Fruit fly (Drosophila melanogaster) whole organism: Measurements from ENCODE around the gene CG5888.

Experiments used
- CG8478 ChIP-seq: fragments of >200 bp; optimal IDR thresholded peaks from 2 replicates; lab custom pipeline; 2018; ENCODE audit warnings: inconsistent platforms
- EcR ChIP-seq, 2 experiments: fragments of >200 bp; optimal IDR thresholded peaks; 2 replicates each; lab custom pipeline; 2017; ENCODE audit warnings: missing biosample characterization in 2 of 2, missing genetic modification characterization in 2 of 2, missing genetic modification reagents in 2 of 2
- pan ChIP-seq: fragments of >200 bp; optimal IDR thresholded peaks from 2 replicates; lab custom pipeline; 2017
- psq ChIP-seq: fragments of >200 bp; optimal IDR thresholded peaks from 2 replicates; lab custom pipeline; 2017
- usp ChIP-seq: fragments of >200 bp; optimal IDR thresholded peaks from 2 replicates; lab custom pipeline; 2017; ENCODE audit warnings: missing biosample characterization, missing genetic modification characterization, mixed read lengths

DNA sequence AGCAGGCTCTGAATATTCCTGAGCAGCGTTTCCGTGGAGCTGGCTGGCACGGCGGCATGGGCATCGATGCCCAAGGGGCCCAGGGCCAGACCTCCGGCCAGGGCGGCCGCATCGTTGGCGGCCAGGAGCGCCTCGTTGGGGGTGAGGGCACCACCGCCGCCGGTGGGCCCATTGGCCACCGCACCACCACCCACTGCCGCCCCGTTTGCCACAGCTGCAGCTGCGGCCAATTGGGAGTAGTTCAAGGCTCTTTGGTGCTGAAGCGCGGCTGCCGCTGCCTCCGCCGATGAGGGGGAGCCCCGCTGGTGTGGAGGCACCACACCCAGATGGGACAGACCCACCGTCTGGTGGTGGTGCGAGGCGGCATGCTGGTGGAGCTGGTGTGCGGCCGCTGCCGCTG, 23.9 kb upstream of the CG5888 start:
- TF ChIP-seq pan (lab: Kevin White, UChicago) (no peak), psq (no peak), EcR (GFP tag; optimal IDR thresholded peaks at IDR 0.05; lab: Kevin White, UChicago) (no peak), usp (GFP tag; lab: Kevin White, UChicago) (no peak), CG8478 (lab: Kevin White, UChicago) (no peak)
